Worm (Caenorhabditis elegans) whole organism, L4/young adult: ENCODE data around the gene clec-187.

ENCODE experiments used
- W03F9.2 ChIP-seq: fragments of 150-350 bp; optimal IDR thresholded peaks from 2 replicates; lab custom pipeline; 2014; ENCODE audit warnings: missing biosample characterization, missing genetic modification characterization
- dao-5 ChIP-seq: sonication (generic microtip); optimal IDR thresholded peaks from 2 replicates; lab custom pipeline; 2016; ENCODE audit warnings: missing genotype, missing genetic modification characterization, moderate library complexity, missing compliant biosample characterization
- him-1 ChIP-seq: sonication (generic microtip); optimal IDR thresholded peaks from 2 replicates; lab custom pipeline; 2016; ENCODE audit warnings: missing genotype, missing genetic modification reagents, missing genetic modification characterization, missing compliant biosample characterization

ce11 chrIV:12870315-12870714 lies 980 bp downstream of the clec-187 start:
- TF ChIP-seq him-1 (tag; lab: Kevin White, UChicago) (no peak), W03F9.2 (no peak), dao-5 (tag; lab: Kevin White, UChicago) (no peak)
